Fruit fly (Drosophila melanogaster): Measurements from ENCODE around the gene CG9213.
A peak's percentile ranks its signal among the peaks of the same experiment; 100 is the strongest.

CG9213 gene

dm6 chrX:15618953-15619630, 44.8 kb upstream of the CG9213 start (continued):
- TF ChIP-seq lbe (GFP tag; optimal IDR thresholded peaks at IDR 0.05) (no peak), cas (GFP tag; IDR thresholded peaks at IDR 0.05) (no peak), CG10959 (GFP tag; IDR thresholded peaks at IDR 0.05) (peak; percentile 59; the same call in 1 of the 2 replicates), MTF-1 (GFP tag; optimal IDR thresholded peaks at IDR 0.05; ENCODE audit: borderline replicate concordance) (peak; percentile 3), CG2678 (tag; optimal IDR thresholded peaks at IDR 0.05) (peak; percentile 81), CG10321 (GFP tag; IDR thresholded peaks at IDR 0.05) (no peak), CG4854 (GFP tag; optimal IDR thresholded peaks at IDR 0.05) (no peak), nerfin-2 (GFP tag; IDR thresholded peaks at IDR 0.05; ENCODE audit: partially characterized antibody) (no peak), CG11093 (GFP tag; IDR thresholded peaks at IDR 0.05) (peak; percentile 76; the same call in 2 of the 3 replicates), Dad (GFP tag; optimal IDR thresholded peaks at IDR 0.05) (peak; percentile 57), fd96Cb (tag; optimal IDR thresholded peaks at IDR 0.05) (peak; percentile 86), CG10462 (GFP tag; optimal IDR thresholded peaks at IDR 0.05) (peak; percentile 32), CG13287 (GFP tag; IDR thresholded peaks at IDR 0.05; ENCODE audit: partially characterized antibody) (no peak), luna (GFP tag; optimal IDR thresholded peaks at IDR 0.05) (no peak), sna (GFP tag; IDR thresholded peaks at IDR 0.05; ENCODE audit: partially characterized antibody) (no peak), Lim3 (GFP tag; IDR thresholded peaks at IDR 0.05) (no peak), mam (GFP tag; optimal IDR thresholded peaks at IDR 0.05) (peak; percentile 76), NK7.1 (GFP tag; optimal IDR thresholded peaks at IDR 0.05) (peak; percentile 34), Mes4 (GFP tag; optimal IDR thresholded peaks at IDR 0.05) (peak; percentile 53), sens-2 (GFP tag; IDR thresholded peaks at IDR 0.05) (0 out of 2 replicates have a peak, but pooled peaks have one; percentile 34), E2f2 (GFP tag; IDR thresholded peaks at IDR 0.05) (peak; percentile 42; the same call in 1 of the 2 replicates), CG8089 (GFP tag; optimal IDR thresholded peaks at IDR 0.05) (peak; percentile 72), Scr (GFP tag; IDR thresholded peaks at IDR 0.05; ENCODE audit: partially characterized antibody) (no peak), gro (GFP tag; optimal IDR thresholded peaks at IDR 0.05) (peak; percentile 13), Hr3 (GFP tag; optimal IDR thresholded peaks at IDR 0.05) (peak; percentile 83), Bdp1 (GFP tag; optimal IDR thresholded peaks at IDR 0.05) (peak; percentile 25), MBD-R2 (GFP tag; IDR thresholded peaks at IDR 0.05) (peak; percentile 40; the same call in 1 of the 2 replicates), dpn (GFP tag; optimal IDR thresholded peaks at IDR 0.05) (peak; percentile 64 to 87), Max (GFP tag; optimal IDR thresholded peaks at IDR 0.05) (no peak), CG17802 (tag; optimal IDR thresholded peaks at IDR 0.05) (peak; percentile 73), CG15601 (tag; optimal IDR thresholded peaks at IDR 0.05) (peak; percentile 72), sim (GFP tag; IDR thresholded peaks at IDR 0.05) (0 out of 2 replicates have a peak, but pooled peaks have one; percentile 37), CG13775 (GFP tag; optimal IDR thresholded peaks at IDR 0.05) (peak; percentile 70), CG42726 (GFP tag; IDR thresholded peaks at IDR 0.05; ENCODE audit: partially characterized antibody) (no peak), caup (GFP tag; optimal IDR thresholded peaks at IDR 0.05; ENCODE audit: severe bottlenecking) (peak; percentile 71), insv (GFP tag; optimal IDR thresholded peaks at IDR 0.05) (no peak), dysf (GFP tag; IDR thresholded peaks at IDR 0.05) (peak; percentile 85), Doc3 (GFP tag; IDR thresholded peaks at IDR 0.05; ENCODE audit: partially characterized antibody) (no peak), CG4282 (GFP tag; optimal IDR thresholded peaks at IDR 0.05) (no peak), TFAM (GFP tag; optimal IDR thresholded peaks at IDR 0.05) (peak; percentile 52), Dp (GFP tag; optimal IDR thresholded peaks at IDR 0.05) (no peak), zen2 (GFP tag; IDR thresholded peaks at IDR 0.05; ENCODE audit: partially characterized antibody) (no peak), cwo (GFP tag; optimal IDR thresholded peaks at IDR 0.05) (peak; percentile 62), Gug (GFP tag; IDR thresholded peaks at IDR 0.05) (peak; percentile 83), hth (optimal IDR thresholded peaks at IDR 0.05) (no peak), CrebB (tag; optimal IDR thresholded peaks at IDR 0.05) (peak; percentile 49), CG10147 (GFP tag; optimal IDR thresholded peaks at IDR 0.05) (peak; percentile 61), tx (GFP tag; optimal IDR thresholded peaks at IDR 0.05) (peak; percentile 52), Oaz (GFP tag; IDR thresholded peaks at IDR 0.05) (peak; percentile 62)
